Worm (Caenorhabditis elegans) whole organism, L4/young adult: Measurements from ENCODE around the gene gap-1.

Experiments used
- W03F9.2 ChIP-seq: fragments of 150-350 bp; optimal IDR thresholded peaks from 2 replicates; lab custom pipeline; 2014; ENCODE audit warnings: missing biosample characterization, missing genetic modification characterization
- dao-5 ChIP-seq: sonication (generic microtip); optimal IDR thresholded peaks from 2 replicates; lab custom pipeline; 2016; ENCODE audit warnings: missing genotype, missing genetic modification characterization, moderate library complexity, missing compliant biosample characterization
- him-1 ChIP-seq: sonication (generic microtip); optimal IDR thresholded peaks from 2 replicates; lab custom pipeline; 2016; ENCODE audit warnings: missing genotype, missing genetic modification reagents, missing genetic modification characterization, missing compliant biosample characterization

gap-1 gene

ce11 chrX:2180588-2180987, 11.7 kb upstream of the gap-1 start, which contains the start of gene F48B9.1:
Gene F48B9.1 (plus strand): TSS chrX:2180888.
- TF ChIP-seq him-1 (tag; lab: Kevin White, UChicago) (no peak), dao-5 (tag; lab: Kevin White, UChicago) (no peak), W03F9.2 (tag; lab: Kevin White, UChicago) (no peak)

ce11 chrX:2188885-2189284, 3.4 kb upstream of the gap-1 start:
- TF ChIP-seq W03F9.2 (tag; lab: Kevin White, UChicago) (no peak), dao-5 (tag; lab: Kevin White, UChicago) (no peak), him-1 (tag; lab: Kevin White, UChicago) (no peak)

ce11 chrX:2190740-2191139, 1.6 kb upstream of the gap-1 start:
- TF ChIP-seq W03F9.2 (tag; lab: Kevin White, UChicago): no peak
- no peak for TF ChIP-seq him-1 (tag; lab: Kevin White, UChicago)
- TF ChIP-seq dao-5 (tag; lab: Kevin White, UChicago): no peak

- TF ChIP-seq dao-5 (tag; lab: Kevin White, UChicago): no peak
- TF ChIP-seq him-1 (tag; lab: Kevin White, UChicago): no peak
- TF ChIP-seq W03F9.2 (tag; lab: Kevin White, UChicago): no peak
Measured at ce11 chrX:2197444-2197843, 5.1 kb downstream of the gap-1 start.

- TF ChIP-seq dao-5 (tag; lab: Kevin White, UChicago) (no peak), W03F9.2 (tag; lab: Kevin White, UChicago) (no peak), him-1 (tag; lab: Kevin White, UChicago) (no peak)
Measured at ce11 chrX:2199140-2199539, 6.8 kb downstream of the gap-1 start, which contains the start of gene T24C12.1. Gene T24C12.1 (plus strand): TSS chrX:2199440.

- TF ChIP-seq him-1 (tag; lab: Kevin White, UChicago) (no peak), W03F9.2 (tag; lab: Kevin White, UChicago) (no peak), dao-5 (tag; lab: Kevin White, UChicago) (no peak)
Measured at ce11 chrX:2203760-2204159, 11.5 kb downstream of the gap-1 start, which contains the start of gene T24C12.3. Gene T24C12.3 (minus strand): TSS chrX:2203893.

- TF ChIP-seq him-1 (tag; lab: Kevin White, UChicago) (no peak), W03F9.2 (tag; lab: Kevin White, UChicago) (no peak)
Measured at ce11 chrX:2204963-2205362, 12.7 kb downstream of the gap-1 start, which contains the start of gene T24C12.4. Gene T24C12.4 (minus strand): TSS chrX:2205063.

ce11 chrX:2208391-2208790, 16.1 kb downstream of the gap-1 start:
- TF ChIP-seq W03F9.2 (tag; lab: Kevin White, UChicago): no peak
- no peak for TF ChIP-seq him-1 (tag; lab: Kevin White, UChicago)
- TF ChIP-seq dao-5 (tag; lab: Kevin White, UChicago): no peak

ce11 chrX:2210164-2210563, 17.9 kb downstream of the gap-1 start:
- TF ChIP-seq dao-5 (tag; lab: Kevin White, UChicago) (no peak), him-1 (tag; lab: Kevin White, UChicago) (no peak), W03F9.2 (tag; lab: Kevin White, UChicago) (no peak)

- no peak for TF ChIP-seq W03F9.2 (tag; lab: Kevin White, UChicago)
- no peak for TF ChIP-seq dao-5 (tag; lab: Kevin White, UChicago)
- no peak for TF ChIP-seq him-1 (tag; lab: Kevin White, UChicago)
Measured at ce11 chrX:2210751-2211150, 18.4 kb downstream of the gap-1 start, which contains the start of gene peb-1. Gene peb-1 (plus strand): TSS chrX:2211051.

- no peak for TF ChIP-seq dao-5 (tag; lab: Kevin White, UChicago)
- TF ChIP-seq W03F9.2 (tag; lab: Kevin White, UChicago): no peak
- no peak for TF ChIP-seq him-1 (tag; lab: Kevin White, UChicago)
Measured at ce11 chrX:2212141-2212540, 19.8 kb downstream of the gap-1 start.

- TF ChIP-seq W03F9.2 (tag; lab: Kevin White, UChicago) (no peak), him-1 (tag; lab: Kevin White, UChicago) (no peak), dao-5 (tag; lab: Kevin White, UChicago) (no peak)
Measured at ce11 chrX:2212712-2213111, 20.4 kb downstream of the gap-1 start.

ce11 chrX:2213400-2214362, 21.4 kb downstream of the gap-1 start:
- TF ChIP-seq W03F9.2 (tag; lab: Kevin White, UChicago) (no peak), him-1 (tag; lab: Kevin White, UChicago) (no peak), dao-5 (tag; lab: Kevin White, UChicago) (no peak)
